Fruit fly (Drosophila melanogaster) whole organism, embryonic: ENCODE measurements around the gene CG14022.

Experiments
- CG9797 ChIP-seq: fragments of 200-800 bp; sonication (Bioruptor generic); optimal IDR thresholded peaks from 3 replicates; lab custom pipeline; 2018; ENCODE audit warnings: missing biosample characterization, mild to moderate bottlenecking, missing genetic modification characterization
- Dll ChIP-seq: fragments of 200-800 bp; sonication (Bioruptor generic); IDR thresholded peaks from 4 replicates; pipeline ENCODE4 v1.3.6; 2022; ENCODE audit warnings: missing biosample characterization, missing genetic modification characterization; ENCODE audit not compliant: partially characterized antibody
- sens-2 ChIP-seq: fragments of 200-800 bp; sonication (Bioruptor generic); IDR thresholded peaks from 2 replicates; pipeline ENCODE4 v1.3.6; 2022; ENCODE audit warnings: missing biosample characterization, missing genetic modification characterization
- seq ChIP-seq: fragments of 200-800 bp; sonication (Bioruptor generic); IDR thresholded peaks from 2 replicates; pipeline ENCODE4 v1.3.6; 2022; ENCODE audit warnings: missing biosample characterization, missing genetic modification characterization

DNA sequence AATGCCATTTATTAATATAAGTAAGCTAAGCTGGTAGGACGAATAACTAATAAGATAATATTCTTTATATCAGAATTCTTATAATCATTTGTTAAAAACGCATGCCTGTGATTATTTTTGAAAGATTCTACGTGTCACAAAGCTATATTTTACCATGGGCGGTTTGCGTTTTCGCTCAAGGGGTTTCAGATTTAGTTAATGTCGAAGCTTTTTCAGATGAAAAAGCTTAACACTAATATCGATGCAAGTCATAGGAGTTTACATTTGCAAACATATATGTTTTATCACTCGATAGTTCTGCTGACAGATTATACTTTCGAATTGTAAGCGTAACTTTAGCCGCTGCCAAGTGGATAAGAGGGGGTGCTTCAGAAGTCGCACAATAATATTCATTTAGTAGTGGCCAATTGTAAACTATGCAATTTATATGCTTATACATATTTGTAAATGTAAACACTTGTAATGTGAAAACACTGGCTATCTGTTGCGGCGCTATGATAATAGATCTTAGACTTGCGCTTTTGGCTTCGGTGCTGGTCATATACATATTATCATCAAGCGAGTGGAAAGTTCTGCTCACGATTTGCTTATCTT is 12.4 kb upstream of the CG14022 start:
- TF ChIP-seq CG9797 (GFP tag; lab: Kevin White, UChicago): no peak
- TF ChIP-seq sens-2 (GFP tag; lab: Robert Waterston, UW): no peak
- no peak for TF ChIP-seq Dll (GFP tag; lab: Robert Waterston, UW)
- TF ChIP-seq seq (GFP tag; lab: Robert Waterston, UW): no peak
